Fruit fly (Drosophila melanogaster): ENCODE results near the gene Taf1.

Gene Taf1

DNA sequence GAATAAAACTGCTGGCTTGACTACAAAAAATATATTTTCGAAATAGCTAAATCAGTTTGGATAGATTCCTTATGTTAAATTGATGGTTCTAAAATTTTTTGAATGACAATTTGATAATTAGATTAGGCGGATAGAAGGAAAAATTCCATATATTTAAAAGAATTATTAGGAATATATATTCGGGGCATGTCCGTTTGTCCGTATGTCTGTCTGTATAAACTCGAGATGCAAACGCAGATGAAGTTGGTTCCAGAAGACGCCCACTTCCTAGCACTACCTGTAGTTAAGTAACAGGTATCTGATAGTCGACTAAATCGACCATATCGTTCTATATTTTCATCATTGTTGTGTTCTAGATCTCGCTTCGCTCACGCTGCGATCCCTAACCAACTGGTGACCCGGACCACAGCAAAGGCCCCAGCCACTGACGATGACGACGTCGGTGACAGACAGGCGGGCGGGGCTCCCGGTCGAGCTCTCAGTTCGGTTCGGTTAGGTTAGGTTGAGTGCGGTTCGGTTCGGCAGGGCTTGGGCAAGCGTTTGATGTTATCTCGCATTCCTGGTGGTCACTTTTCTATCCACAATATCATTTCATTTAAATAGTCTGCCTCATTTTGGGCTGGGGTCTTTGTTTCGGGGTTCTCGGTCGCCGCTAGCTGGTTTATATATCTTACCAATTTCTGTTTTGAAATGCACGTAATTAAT lies 25.8 kb downstream of the Taf1 start (continued):
- peak; percentile 72 for TF ChIP-seq CG6791 (GFP tag; IDR thresholded peaks at IDR 0.05; ENCODE audit: partially characterized antibody)
- TF ChIP-seq D (optimal IDR thresholded peaks at IDR 0.05), result no peak
- TF ChIP-seq D (GFP tag; optimal IDR thresholded peaks at IDR 0.05), result peak; percentile 43
- TF ChIP-seq nerfin-2 (GFP tag; IDR thresholded peaks at IDR 0.05; ENCODE audit: partially characterized antibody), result peak; percentile 45; the same call in 1 of the 2 replicates
- peak; percentile 50; the same call in 1 of the 3 replicates for TF ChIP-seq ci (GFP tag; IDR thresholded peaks at IDR 0.05)
- peak; percentile 18 for TF ChIP-seq CG15696 (tag; optimal IDR thresholded peaks at IDR 0.05)
- no peak for TF ChIP-seq Ada2b (GFP tag; IDR thresholded peaks at IDR 0.05)
- peak; percentile 4 for TF ChIP-seq CG16815 (GFP tag; optimal IDR thresholded peaks at IDR 0.05)

DNA sequence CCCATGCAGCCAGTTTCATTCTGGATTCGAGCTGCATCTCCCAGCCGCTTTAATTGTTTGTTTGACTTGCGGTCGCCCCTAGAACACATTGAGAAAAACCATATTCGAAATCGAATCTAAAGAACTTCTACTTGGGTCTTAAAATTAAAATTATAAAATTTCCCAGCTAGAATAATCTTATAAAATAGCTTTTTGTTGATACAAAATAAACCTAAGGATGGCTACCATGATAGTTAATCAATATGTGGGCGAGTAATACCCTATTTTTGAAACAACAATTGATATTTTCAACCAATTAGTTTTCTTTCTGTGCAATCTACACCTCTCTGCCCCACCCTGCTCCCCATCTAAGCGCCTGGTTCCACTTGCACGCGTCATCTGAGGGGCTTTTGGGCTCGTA lies 27.9 kb downstream of the Taf1 start:
- TF ChIP-seq CG15514 (GFP tag; optimal IDR thresholded peaks at IDR 0.05) (no peak), gem (tag; optimal IDR thresholded peaks at IDR 0.05) (peak; percentile 62), CG2875 (GFP tag; optimal IDR thresholded peaks at IDR 0.05) (peak; percentile 41), her (GFP tag; optimal IDR thresholded peaks at IDR 0.05) (no peak), CG10267 (tag; optimal IDR thresholded peaks at IDR 0.05) (peak; percentile 30), CG12391 (tag; optimal IDR thresholded peaks at IDR 0.05) (peak; percentile 25), Rfx (GFP tag; IDR thresholded peaks at IDR 0.05) (no peak), CG8765 (GFP tag; IDR thresholded peaks at IDR 0.05) (no peak), CG17829 (tag; optimal IDR thresholded peaks at IDR 0.05) (peak; percentile 51), Six4 (GFP tag; optimal IDR thresholded peaks at IDR 0.05) (peak; percentile 9), bab2 (GFP tag; optimal IDR thresholded peaks at IDR 0.05) (no peak), fru (optimal IDR thresholded peaks at IDR 0.05) (no peak), seq (GFP tag; IDR thresholded peaks at IDR 0.05) (no peak), CG33557 (GFP tag; optimal IDR thresholded peaks at IDR 0.05) (peak; percentile 1), Atf6 (GFP tag; IDR thresholded peaks at IDR 0.05) (no peak), Dbx (GFP tag; IDR thresholded peaks at IDR 0.05) (no peak), CG5180 (GFP tag; optimal IDR thresholded peaks at IDR 0.05) (peak; percentile 14), fd96Cb (tag; optimal IDR thresholded peaks at IDR 0.05) (peak; percentile 34), CG17361 (GFP tag; IDR thresholded peaks at IDR 0.05) (peak; percentile 50; the same call in 1 of the 3 replicates), D19A (tag; optimal IDR thresholded peaks at IDR 0.05) (peak; percentile 53), ara (GFP tag; IDR thresholded peaks at IDR 0.05) (peak; percentile 41; the same call in 1 of the 2 replicates), gcm (GFP tag; optimal IDR thresholded peaks at IDR 0.05) (peak; percentile 0), zfh1 (GFP tag; IDR thresholded peaks at IDR 0.05) (0 out of 3 replicates have a peak, but pooled peaks have one; percentile 12), Blimp-1 (GFP tag; optimal IDR thresholded peaks at IDR 0.05) (peak; percentile 62), CG11560 (tag; IDR thresholded peaks at IDR 0.05) (no peak), zf30C (GFP tag; optimal IDR thresholded peaks at IDR 0.05) (peak; percentile 22), salm (tag; optimal IDR thresholded peaks at IDR 0.05) (no peak), CG14710 (tag; optimal IDR thresholded peaks at IDR 0.05) (peak; percentile 52), dmrt11E (tag; optimal IDR thresholded peaks at IDR 0.05) (peak; percentile 71), CG11456 (GFP tag; IDR thresholded peaks at IDR 0.05) (no peak), Bteb2 (GFP tag; optimal IDR thresholded peaks at IDR 0.05) (no peak), CG12071 (GFP tag; optimal IDR thresholded peaks at IDR 0.05) (no peak), CG18262 (tag; optimal IDR thresholded peaks at IDR 0.05) (peak; percentile 65), bsh (GFP tag; optimal IDR thresholded peaks at IDR 0.05) (peak in 1 of 2 experiments; percentile 72), eyg (GFP tag; optimal IDR thresholded peaks at IDR 0.05) (no peak), row (GFP tag; IDR thresholded peaks at IDR 0.05) (peak; percentile 49; the same call in 1 of the 3 replicates), CG6254 (GFP tag; optimal IDR thresholded peaks at IDR 0.05) (peak; percentile 6), CG34422 (GFP tag; IDR thresholded peaks at IDR 0.05) (0 out of 3 replicates have a peak, but pooled peaks have one; percentile 31), lola (GFP tag; optimal IDR thresholded peaks at IDR 0.05) (peak in 1 of 3 experiments; percentile 64), Neu2 (GFP tag; optimal IDR thresholded peaks at IDR 0.05; ENCODE audit: borderline replicate concordance) (no peak)

Data from whole organism, embryonic.